Worm (Caenorhabditis elegans) whole organism, early embryonic: Measurements from ENCODE around the gene nep-13.

Source experiments
- aly-1 ChIP-seq: sonication (generic microtip); optimal IDR thresholded peaks from 2 replicates; lab custom pipeline; 2016; ENCODE audit warnings: missing genetic modification characterization, missing compliant biosample characterization
- ama-1 ChIP-seq: fragments of 150-350 bp; optimal IDR thresholded peaks from 2 replicates; lab custom pipeline; 2014
- flt-1 ChIP-seq: fragments of 200-800 bp; sonication (Bioruptor generic); IDR thresholded peaks from 2 replicates; pipeline ENCODE4 v1.3.6; 2022; ENCODE audit warnings: missing genetic modification characterization, missing compliant biosample characterization
- hmbx-1 ChIP-seq: sonication (generic microtip); optimal IDR thresholded peaks from 2 replicates; lab custom pipeline; 2016; ENCODE audit warnings: mild to moderate bottlenecking, missing genetic modification characterization, missing compliant biosample characterization
- pes-1 ChIP-seq: fragments of 200-800 bp; sonication (Bioruptor generic); IDR thresholded peaks from 2 replicates; pipeline ENCODE4 v1.3.6; 2022; ENCODE audit warnings: missing genetic modification reagents, missing genetic modification characterization, missing compliant biosample characterization
- tbx-11 ChIP-seq: fragments of 200-800 bp; sonication (Bioruptor generic); IDR thresholded peaks from 2 replicates; pipeline ENCODE4 v1.3.6; 2022; ENCODE audit warnings: missing genetic modification characterization, missing compliant biosample characterization
- tbx-37 ChIP-seq: fragments of 200-800 bp; sonication (Bioruptor generic); conservative IDR thresholded peaks from 2 replicates; pipeline ENCODE4 v1.3.6; 2022; ENCODE audit warnings: missing genetic modification reagents, missing genetic modification characterization, missing compliant biosample characterization

DNA sequence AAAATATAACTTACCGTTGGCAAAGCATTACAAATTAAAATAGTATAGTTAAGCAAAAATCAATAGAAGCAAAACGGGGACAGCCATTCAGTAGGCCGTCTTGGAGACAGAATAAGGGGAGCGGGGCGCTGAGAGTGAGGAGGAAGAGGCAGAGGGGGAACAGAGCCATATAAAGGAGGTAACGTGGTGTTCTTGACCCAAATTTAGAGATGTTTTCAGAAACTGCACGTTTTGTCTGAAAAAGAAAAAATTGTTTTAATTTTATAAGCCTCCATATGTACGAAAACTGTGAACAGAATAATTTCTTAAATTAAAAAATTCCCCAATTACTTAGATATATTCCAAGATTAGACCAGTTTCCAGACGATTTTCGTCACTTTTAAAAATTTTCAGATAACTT lies 31.0 kb downstream of the nep-13 start, which contains the start of gene F39E9.6:
- no peak for TF ChIP-seq hmbx-1 (tag; lab: Kevin White, UChicago)
- no peak for TF ChIP-seq tbx-11
- no peak for TF ChIP-seq ama-1 (lab: Kevin White, UChicago)
- TF ChIP-seq pes-1 (GFP tag; lab: Robert Waterston, UW) = no peak
- no peak for TF ChIP-seq flt-1
- TF ChIP-seq tbx-37 (GFP tag; lab: Robert Waterston, UW) = no peak
- TF ChIP-seq aly-1 (tag; lab: Kevin White, UChicago) = no peak
